Worm (Caenorhabditis elegans) whole organism, L2 larva: ENCODE data around the gene fic-1.

Experiments used
- nhr-25 ChIP-seq: fragments of 150-350 bp; sonication (generic microtip); optimal IDR thresholded peaks from 3 replicates; lab custom pipeline; 2014; ENCODE audit warnings: missing biosample characterization, missing genetic modification characterization
- ztf-11 ChIP-seq: sonication (generic microtip); optimal IDR thresholded peaks from 2 replicates; lab custom pipeline; 2017; ENCODE audit warnings: missing biosample characterization, missing genetic modification characterization
- ztf-4 ChIP-seq: fragments of 150-350 bp; optimal IDR thresholded peaks from 2 replicates; lab custom pipeline; 2014; ENCODE audit warnings: missing biosample characterization, missing genetic modification characterization

DNA sequence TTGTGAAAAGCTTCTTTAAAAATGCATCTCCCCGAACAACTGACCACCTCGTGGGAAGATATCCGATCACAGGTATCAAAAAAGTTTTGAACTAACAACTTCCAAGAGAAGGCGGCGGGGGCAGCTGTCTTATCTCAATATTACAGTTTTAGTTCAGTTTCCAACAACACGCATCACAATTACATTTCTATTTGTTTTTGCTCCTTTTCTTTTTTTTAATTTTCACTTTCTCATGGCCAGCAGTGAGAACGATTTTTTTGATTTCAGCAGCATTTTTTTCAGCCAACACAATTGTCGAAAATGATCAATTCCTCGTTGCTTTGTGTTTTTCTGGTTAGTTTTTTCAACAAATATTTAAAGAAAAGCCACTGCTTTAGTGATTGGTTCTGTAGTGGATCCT, 24.2 kb upstream of the fic-1 start, which contains the start of gene ZK593.2:
- TF ChIP-seq ztf-11, result no peak
- TF ChIP-seq ztf-4 (tag; lab: Kevin White, UChicago), result no peak
- no peak for TF ChIP-seq nhr-25 (tag; lab: Kevin White, UChicago)
